2 fruit fly cellular contexts compared by ENCODE assay signal in genomic region chr3R:26465121-26465520, dm6.
TF ChIP-seq lines count a peak whose summit lies in the region.

No protein-coding gene starts in this region.

- no peak for TF ChIP-seq CTCF in whole organism, embryonic (GFP tag; optimal IDR thresholded peaks at IDR 0.05; lab: Kevin White, UChicago)

TF ChIP-seq in whole organism, adult, 20 proteins besides CTCF, POLR2A, EP300 and RAD21:
- TF ChIP-seq tj (GFP tag; optimal IDR thresholded peaks at IDR 0.05; lab: Kevin White, UChicago) = no peak
- TF ChIP-seq kay (GFP tag; lab: Kevin White, UChicago; ENCODE audit: borderline replicate concordance) = peak; percentile 68
- TF ChIP-seq cnc (optimal IDR thresholded peaks at IDR 0.05; lab: Kevin White, UChicago) = no peak
- TF ChIP-seq toe (GFP tag; optimal IDR thresholded peaks at IDR 0.05; lab: Kevin White, UChicago) = no peak
- no peak for TF ChIP-seq CG33017 (tag; optimal IDR thresholded peaks at IDR 0.05; lab: Kevin White, UChicago)
- no peak for TF ChIP-seq CG1620 (GFP tag; optimal IDR thresholded peaks at IDR 0.05; lab: Kevin White, UChicago)
- TF ChIP-seq bab1 (GFP tag; optimal IDR thresholded peaks at IDR 0.05; lab: Kevin White, UChicago) = no peak
- no peak for TF ChIP-seq ovo (GFP tag; optimal IDR thresholded peaks at IDR 0.05; lab: Kevin White, UChicago)

TF ChIP-seq in whole organism, embryonic, 481 proteins besides CTCF, POLR2A, EP300 and RAD21:
- TF ChIP-seq mirr (GFP tag; optimal IDR thresholded peaks at IDR 0.05; lab: Kevin White, UChicago) (peak; percentile 66), exex (tag; optimal IDR thresholded peaks at IDR 0.05; lab: Kevin White, UChicago) (peak; percentile 52), CG32767 (GFP tag; IDR thresholded peaks at IDR 0.05; lab: Robert Waterston, UW) (no peak), sna (GFP tag; IDR thresholded peaks at IDR 0.05; lab: Robert Waterston, UW; ENCODE audit: partially characterized antibody) (no peak)

Comparison
In these comparisons a context has a peak if more than half of its experiments do, and no peak if none do; other contexts are left out.
1. Of the 1 proteins assayed by ChIP-seq in both whole organism, embryonic and whole organism, adult: peak only in whole organism, embryonic: none; only in whole organism, adult: kay; in both: none; in neither: 0.